Fruit fly (Drosophila melanogaster) whole organism, embryonic: ENCODE results near the gene pim.
A peak's percentile ranks its signal among the peaks of the same experiment; 100 is the strongest.

Source experiments
- Atf3 ChIP-seq: fragments of 200-800 bp; sonication (Bioruptor generic); optimal IDR thresholded peaks from 3 replicates; lab custom pipeline; 2016; ENCODE audit warnings: missing biosample characterization, missing genetic modification characterization
- B-H1 ChIP-seq: fragments of 200-800 bp; sonication (Bioruptor generic); IDR thresholded peaks from 3 replicates; pipeline ENCODE4 v1.3.6; 2022; ENCODE audit warnings: missing biosample characterization, missing genetic modification characterization
- Blimp-1 ChIP-seq: fragments of 200-800 bp; sonication (Bioruptor generic); optimal IDR thresholded peaks from 3 replicates; lab custom pipeline; 2018; ENCODE audit warnings: missing biosample characterization, missing genetic modification characterization, mild to moderate bottlenecking, moderate library complexity, missing genetic modification reagents
- CG10543 ChIP-seq: fragments of 200-800 bp; sonication (Bioruptor generic); optimal IDR thresholded peaks from 3 replicates; lab custom pipeline; 2017; ENCODE audit warnings: missing biosample characterization, mild to moderate bottlenecking, missing genetic modification characterization, moderate library complexity
- CG12104 ChIP-seq: fragments of 200-800 bp; sonication (Bioruptor generic); optimal IDR thresholded peaks from 3 replicates; lab custom pipeline; 2016; ENCODE audit warnings: missing biosample characterization, missing genetic modification characterization
- CG12391 ChIP-seq: fragments of 200-800 bp; sonication (Bioruptor generic); optimal IDR thresholded peaks from 3 replicates; lab custom pipeline; 2018; ENCODE audit warnings: missing biosample characterization, mild to moderate bottlenecking, missing genetic modification characterization, moderate library complexity
- CG12942 ChIP-seq: fragments of 200-800 bp; sonication (Bioruptor generic); optimal IDR thresholded peaks from 3 replicates; lab custom pipeline; 2016; ENCODE audit warnings: missing biosample characterization, missing genetic modification characterization
- CG13624 ChIP-seq: fragments of 200-800 bp; sonication (Bioruptor generic); optimal IDR thresholded peaks from 2 replicates; lab custom pipeline; 2016; ENCODE audit warnings: missing biosample characterization, missing genetic modification characterization
- CG1603 ChIP-seq: fragments of 200-800 bp; sonication (Bioruptor generic); optimal IDR thresholded peaks from 2 replicates; lab custom pipeline; 2019; ENCODE audit warnings: missing biosample characterization, mild to moderate bottlenecking, missing genetic modification characterization, moderate library complexity
- CG2199 ChIP-seq: fragments of 200-800 bp; sonication (Bioruptor generic); IDR thresholded peaks from 3 replicates; pipeline ENCODE4 v1.3.6; 2022; ENCODE audit warnings: missing biosample characterization, missing genetic modification characterization
- CG32532 ChIP-seq: fragments of 200-800 bp; sonication (Bioruptor generic); IDR thresholded peaks from 2 replicates; pipeline ENCODE4 v1.3.6; 2022; ENCODE audit warnings: missing biosample characterization, missing genetic modification characterization
- CG6791 ChIP-seq: fragments of 200-800 bp; sonication (Bioruptor generic); IDR thresholded peaks from 3 replicates; pipeline ENCODE4 v1.3.6; 2022; ENCODE audit warnings: missing biosample characterization, missing genetic modification characterization; ENCODE audit not compliant: partially characterized antibody
- CG7963 ChIP-seq: fragments of 200-800 bp; sonication (Bioruptor generic); IDR thresholded peaks from 3 replicates; pipeline ENCODE4 v1.3.6; 2022; ENCODE audit warnings: missing biosample characterization, missing genetic modification characterization; ENCODE audit not compliant: partially characterized antibody
- CG9727 ChIP-seq: fragments of 200-800 bp; sonication (Bioruptor generic); optimal IDR thresholded peaks from 3 replicates; lab custom pipeline; 2017; ENCODE audit warnings: missing biosample characterization, mild to moderate bottlenecking, missing genetic modification characterization
- CG9817 ChIP-seq: fragments of 200-800 bp; sonication (Bioruptor generic); optimal IDR thresholded peaks from 2 replicates; lab custom pipeline; 2018; ENCODE audit warnings: missing biosample characterization, mild to moderate bottlenecking, missing genetic modification characterization, moderate library complexity
- Dip3 ChIP-seq: fragments of 200-800 bp; sonication (Bioruptor generic); optimal IDR thresholded peaks from 3 replicates; lab custom pipeline; 2016; ENCODE audit warnings: missing biosample characterization, missing genetic modification characterization
- Dp ChIP-seq: fragments of 200-800 bp; sonication (Bioruptor generic); optimal IDR thresholded peaks from 2 replicates; lab custom pipeline; 2018; ENCODE audit warnings: missing biosample characterization, mild to moderate bottlenecking, missing genetic modification characterization, moderate library complexity
- Drgx ChIP-seq: fragments of 200-800 bp; sonication (Bioruptor generic); IDR thresholded peaks from 2 replicates; pipeline ENCODE4 v1.3.6; 2022; ENCODE audit warnings: missing biosample characterization, missing genetic modification characterization
- Ets65A ChIP-seq: fragments of 200-800 bp; sonication (Bioruptor generic); peaks from one replicate; lab custom pipeline; 2016; ENCODE audit warnings: missing biosample characterization, missing genetic modification characterization
- Fer2 ChIP-seq: fragments of 200-800 bp; sonication (Bioruptor generic); optimal IDR thresholded peaks from 2 replicates; lab custom pipeline; 2018; ENCODE audit warnings: missing biosample characterization, mild to moderate bottlenecking, missing genetic modification characterization, moderate library complexity
- Hr39 ChIP-seq: fragments of >200 bp; optimal IDR thresholded peaks from 2 replicates; lab custom pipeline; 2017
- Hsf ChIP-seq: fragments of 200-800 bp; sonication (Bioruptor generic); optimal IDR thresholded peaks from 3 replicates; lab custom pipeline; 2016; ENCODE audit warnings: missing biosample characterization, missing genetic modification characterization
- MESR4 ChIP-seq: fragments of 200-800 bp; sonication (Bioruptor generic); optimal IDR thresholded peaks from 2 replicates; lab custom pipeline; 2018; ENCODE audit warnings: missing biosample characterization, mild to moderate bottlenecking, missing genetic modification characterization, moderate library complexity
- MTF-1 ChIP-seq: fragments of 200-800 bp; sonication (Bioruptor generic); optimal IDR thresholded peaks from 2 replicates; lab custom pipeline; 2018; ENCODE audit warnings: missing biosample characterization, mild to moderate bottlenecking, missing genetic modification characterization, borderline replicate concordance
- Med ChIP-seq: fragments of 200-800 bp; sonication (Bioruptor generic); peaks from one replicate; lab custom pipeline; 2016; ENCODE audit warnings: missing biosample characterization, missing genetic modification characterization, mild to moderate bottlenecking, inconsistent platforms, moderate library complexity
- NC2α ChIP-seq: fragments of 200-800 bp; sonication (Bioruptor generic); optimal IDR thresholded peaks from 2 replicates; lab custom pipeline; 2016; ENCODE audit warnings: missing biosample characterization, missing genetic modification characterization
- Sin3A ChIP-seq: fragments of >200 bp; optimal IDR thresholded peaks from 2 replicates; lab custom pipeline; 2018
- Sox102F ChIP-seq: fragments of 200-800 bp; sonication (Bioruptor generic); optimal IDR thresholded peaks from 2 replicates; lab custom pipeline; 2018; ENCODE audit warnings: missing biosample characterization, mild to moderate bottlenecking, missing genetic modification characterization, moderate library complexity
- Sry-δ ChIP-seq: fragments of 200-800 bp; sonication (Bioruptor generic); optimal IDR thresholded peaks from 2 replicates; lab custom pipeline; 2016; ENCODE audit warnings: missing biosample characterization, missing genetic modification characterization
- Stat92E ChIP-seq, 3 experiments: fragments of >200 bp in 2 of 3; fragments of 200-800 bp in 1 of 3; sonication (Bioruptor generic) in 1 of 3; optimal IDR thresholded peaks; 2 replicates each; lab custom pipeline; 2017 to 2019; ENCODE audit warnings: missing biosample characterization in 3 of 3, missing genetic modification characterization in 3 of 3, mild to moderate bottlenecking in 1 of 3, moderate library complexity in 1 of 3
- al ChIP-seq: fragments of 200-800 bp; sonication (Bioruptor generic); IDR thresholded peaks from 2 replicates; pipeline ENCODE4 v1.3.6; 2022; ENCODE audit warnings: missing biosample characterization, missing genetic modification characterization
- bigmax ChIP-seq: fragments of 200-800 bp; sonication (Bioruptor generic); optimal IDR thresholded peaks from 2 replicates; lab custom pipeline; 2018; ENCODE audit warnings: missing biosample characterization, mild to moderate bottlenecking, missing genetic modification characterization
- chif ChIP-seq, 2 experiments: fragments of 200-800 bp; sonication (Bioruptor generic); optimal IDR thresholded peaks; 3 replicates each; lab custom pipeline; 2016; ENCODE audit warnings: missing biosample characterization in 2 of 2, missing genetic modification characterization in 2 of 2
- corto ChIP-seq: fragments of 200-800 bp; sonication (Bioruptor generic); optimal IDR thresholded peaks from 2 replicates; lab custom pipeline; 2016; ENCODE audit warnings: missing biosample characterization, mild to moderate bottlenecking, missing genetic modification characterization, moderate library complexity
- eve ChIP-seq, 2 experiments: fragments of >200 bp; optimal IDR thresholded peaks; 2 replicates each; lab custom pipeline; 2017; ENCODE audit warnings: missing biosample characterization in 2 of 2, missing genetic modification characterization in 2 of 2
- gce ChIP-seq: fragments of 200-800 bp; sonication (Bioruptor generic); IDR thresholded peaks from 3 replicates; pipeline ENCODE4 v1.3.6; 2022; ENCODE audit warnings: missing biosample characterization, missing genetic modification characterization
- gsb ChIP-seq: fragments of 200-800 bp; sonication (Bioruptor generic); IDR thresholded peaks from 2 replicates; pipeline ENCODE4 v1.3.6; 2022; ENCODE audit warnings: missing biosample characterization, missing genetic modification characterization
- hb ChIP-seq: fragments of 200-800 bp; sonication (Bioruptor generic); IDR thresholded peaks from 3 replicates; pipeline ENCODE4 v1.3.6; 2022; ENCODE audit warnings: missing biosample characterization, missing genetic modification characterization; ENCODE audit not compliant: partially characterized antibody
- luna ChIP-seq: fragments of 200-800 bp; sonication (Bioruptor generic); optimal IDR thresholded peaks from 2 replicates; lab custom pipeline; 2016; ENCODE audit warnings: missing biosample characterization, missing genetic modification characterization
- nom ChIP-seq: fragments of 200-800 bp; sonication (Bioruptor generic); optimal IDR thresholded peaks from 2 replicates; lab custom pipeline; 2017; ENCODE audit warnings: missing biosample characterization, missing genetic modification characterization, mild to moderate bottlenecking, moderate library complexity, missing genetic modification reagents
- pb ChIP-seq: fragments of 200-800 bp; sonication (Bioruptor generic); optimal IDR thresholded peaks from 3 replicates; lab custom pipeline; 2016; ENCODE audit warnings: missing biosample characterization, missing genetic modification characterization
- pfk ChIP-seq: fragments of 200-800 bp; sonication (Bioruptor generic); optimal IDR thresholded peaks from 2 replicates; lab custom pipeline; 2018; ENCODE audit warnings: missing biosample characterization, mild to moderate bottlenecking, missing genetic modification characterization, moderate library complexity
- phol ChIP-seq: fragments of 200-800 bp; sonication (Bioruptor generic); optimal IDR thresholded peaks from 3 replicates; lab custom pipeline; 2018; ENCODE audit warnings: missing biosample characterization, mild to moderate bottlenecking, missing genetic modification characterization, moderate library complexity
- ro ChIP-seq: fragments of 200-800 bp; sonication (Bioruptor generic); IDR thresholded peaks from 2 replicates; pipeline ENCODE4 v1.3.6; 2022; ENCODE audit warnings: missing biosample characterization, missing genetic modification characterization
- salm ChIP-seq: fragments of 200-800 bp; sonication (Bioruptor generic); optimal IDR thresholded peaks from 2 replicates; lab custom pipeline; 2018; ENCODE audit warnings: missing biosample characterization, mild to moderate bottlenecking, missing genetic modification characterization
- slp2 ChIP-seq: fragments of 200-800 bp; sonication (Bioruptor generic); optimal IDR thresholded peaks from 2 replicates; lab custom pipeline; 2016; ENCODE audit warnings: missing biosample characterization, missing genetic modification characterization
- tgo ChIP-seq: fragments of 200-800 bp; sonication (Bioruptor generic); IDR thresholded peaks from 3 replicates; pipeline ENCODE4 v1.3.6; 2022; ENCODE audit warnings: missing biosample characterization, missing genetic modification characterization
- vnd ChIP-seq: fragments of 200-800 bp; sonication (Bioruptor generic); IDR thresholded peaks from 3 replicates; pipeline ENCODE4 v1.3.6; 2022; ENCODE audit warnings: missing biosample characterization, missing genetic modification characterization; ENCODE audit not compliant: partially characterized antibody
- wek ChIP-seq: fragments of 200-800 bp; sonication (Bioruptor generic); optimal IDR thresholded peaks from 3 replicates; lab custom pipeline; 2018; ENCODE audit warnings: missing biosample characterization, mild to moderate bottlenecking, missing genetic modification characterization, moderate library complexity
- yki ChIP-seq: fragments of >200 bp; optimal IDR thresholded peaks from 3 replicates; lab custom pipeline; 2018
- zen ChIP-seq: fragments of 200-800 bp; sonication (Bioruptor generic); optimal IDR thresholded peaks from 3 replicates; lab custom pipeline; 2018; ENCODE audit warnings: missing biosample characterization, mild to moderate bottlenecking, missing genetic modification characterization, moderate library complexity
- zfh1 ChIP-seq: fragments of 200-800 bp; sonication (Bioruptor generic); IDR thresholded peaks from 3 replicates; pipeline ENCODE4 v1.3.6; 2022; ENCODE audit warnings: missing biosample characterization, missing genetic modification characterization
- zfh2 ChIP-seq: fragments of 200-800 bp; sonication (Bioruptor generic); optimal IDR thresholded peaks from 2 replicates; lab custom pipeline; 2016; ENCODE audit warnings: missing biosample characterization, missing genetic modification characterization

pim gene

dm6 chr2L:10356508-10356907 lies 6.3 kb upstream of the pim start, which contains the start of the genes CtsL4 and ClpP (continued):
- no peak for TF ChIP-seq yki (lab: Kevin White, UChicago)
- no peak for TF ChIP-seq vnd (GFP tag; lab: Robert Waterston, UW)
- no peak for TF ChIP-seq pb (GFP tag; lab: Kevin White, UChicago)
- TF ChIP-seq pfk = peak; percentile 97
- TF ChIP-seq nom (GFP tag; lab: Kevin White, UChicago) = no peak
- peak; percentile 34 for TF ChIP-seq CG32532
- peak; percentile 25; the same call in 1 of the 3 replicates for TF ChIP-seq zfh1 (GFP tag; lab: Robert Waterston, UW)
- no peak for TF ChIP-seq CG13624 (GFP tag; lab: Kevin White, UChicago)
- TF ChIP-seq gce = no peak
- TF ChIP-seq CG12104 (GFP tag; lab: Kevin White, UChicago) = no peak
- TF ChIP-seq CG1603 (tag; lab: Kevin White, UChicago) = peak; percentile 100
- peak; percentile 34 for TF ChIP-seq CG9817 (tag; lab: Kevin White, UChicago)
- TF ChIP-seq luna (GFP tag; lab: Kevin White, UChicago) = no peak
- TF ChIP-seq zfh2 (GFP tag; lab: Kevin White, UChicago) = peak; percentile 33
- no peak for TF ChIP-seq Fer2
- no peak for TF ChIP-seq salm (tag; lab: Kevin White, UChicago)
- TF ChIP-seq zen (tag; lab: Kevin White, UChicago) = peak; percentile 46
- TF ChIP-seq CG9727 (GFP tag; lab: Kevin White, UChicago) = no peak
- no peak for TF ChIP-seq Atf3 (GFP tag; lab: Kevin White, UChicago)
- peak; percentile 60 for TF ChIP-seq phol
- no peak for TF ChIP-seq corto (GFP tag; lab: Kevin White, UChicago)
- TF ChIP-seq Dp (GFP tag; lab: Kevin White, UChicago) = peak; percentile 5
- TF ChIP-seq CG6791 (GFP tag; lab: Robert Waterston, UW) = no peak
- peak; percentile 59 for TF ChIP-seq Hsf (GFP tag; lab: Kevin White, UChicago)
- TF ChIP-seq Ets65A (GFP tag; lab: Kevin White, UChicago) = no peak
- no peak for TF ChIP-seq CG7963 (GFP tag; lab: Robert Waterston, UW)
- TF ChIP-seq al (GFP tag; lab: Robert Waterston, UW) = no peak
- TF ChIP-seq Sox102F (GFP tag; lab: Kevin White, UChicago) = no peak
- peak; percentile 12 for TF ChIP-seq bigmax (GFP tag; lab: Kevin White, UChicago)
- TF ChIP-seq Stat92E (GFP tag; optimal IDR thresholded peaks at IDR 0.05; lab: Kevin White, UChicago) = no peak
- TF ChIP-seq CG10543 = no peak
- TF ChIP-seq B-H1 (GFP tag; lab: Robert Waterston, UW) = no peak; the same call in 2 of the 3 replicates
- no peak for TF ChIP-seq hb (GFP tag; lab: Robert Waterston, UW)
- peak in 1 of 2 experiments; percentile 39 for TF ChIP-seq chif (GFP tag; optimal IDR thresholded peaks at IDR 0.05; lab: Kevin White, UChicago)
- TF ChIP-seq eve (GFP tag; optimal IDR thresholded peaks at IDR 0.05; lab: Kevin White, UChicago) = no peak
- TF ChIP-seq CG12942 (GFP tag; lab: Kevin White, UChicago) = peak; percentile 1
- TF ChIP-seq Drgx = no peak
- TF ChIP-seq Sin3A (lab: Kevin White, UChicago) = no peak
- no peak for TF ChIP-seq MTF-1 (GFP tag; lab: Kevin White, UChicago)
- TF ChIP-seq slp2 = no peak
- TF ChIP-seq NC2α (GFP tag; lab: Kevin White, UChicago) = no peak

- TF ChIP-seq ro (no peak), Sry-δ (GFP tag; lab: Kevin White, UChicago) (peak; percentile 36), tgo (GFP tag; lab: Robert Waterston, UW) (no peak), CG2199 (GFP tag; lab: Robert Waterston, UW) (0 out of 3 replicates have a peak, but pooled peaks have one; percentile 45), Med (GFP tag; lab: Kevin White, UChicago) (peak; percentile 73), CG12391 (tag; lab: Kevin White, UChicago) (no peak), wek (GFP tag; lab: Kevin White, UChicago) (no peak), Dip3 (GFP tag; lab: Kevin White, UChicago) (no peak), gsb (GFP tag; lab: Robert Waterston, UW) (no peak), MESR4 (peak; percentile 52), Fer2 (no peak), Blimp-1 (GFP tag; lab: Kevin White, UChicago) (no peak), Hr39 (lab: Kevin White, UChicago) (no peak)
Observed at dm6 chr2L:10364229-10364628, 1.4 kb downstream of the pim start, which contains the start of gene lft. lft (plus strand) TSS chr2L:10364471.
